Worm (Caenorhabditis elegans): ENCODE results near the gene adm-2.

Gene adm-2

DNA sequence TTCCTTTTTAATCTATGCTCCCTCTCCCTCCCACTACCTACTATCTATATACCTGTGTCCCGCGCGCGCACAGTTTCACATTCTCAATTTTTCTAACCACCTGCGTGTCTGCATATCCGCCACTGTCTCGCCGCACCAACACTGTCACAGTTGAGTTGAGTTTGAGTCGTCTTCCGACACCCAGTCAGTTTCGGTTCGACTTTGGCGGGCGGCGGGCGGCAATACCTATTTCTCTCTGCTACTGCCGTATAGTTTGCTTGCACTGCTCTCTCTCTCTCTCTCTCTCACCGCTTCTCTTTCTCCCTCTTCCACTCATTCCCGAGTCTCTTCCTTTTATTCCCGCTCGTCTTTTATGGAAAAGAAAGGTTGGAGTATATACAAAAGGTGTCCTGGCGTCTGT, 12.3 kb upstream of the adm-2 start:
- peak; percentile 17; the same call in 1 of the 2 replicates for TF ChIP-seq pha-4 (GFP tag; IDR thresholded peaks at IDR 0.05)
- TF ChIP-seq pha-4 (tag; optimal IDR thresholded peaks at IDR 0.05) = no peak
- peak; percentile 42 for TF ChIP-seq set-16 (GFP tag; IDR thresholded peaks at IDR 0.05)
- TF ChIP-seq rbr-2 (tag; optimal IDR thresholded peaks at IDR 0.05) = peak; percentile 10
- no peak for TF ChIP-seq lin-38 (GFP tag; IDR thresholded peaks at IDR 0.05)
- TF ChIP-seq egl-43 (GFP tag; IDR thresholded peaks at IDR 0.05) = no peak
- TF ChIP-seq hlh-30 (tag; optimal IDR thresholded peaks at IDR 0.05; ENCODE audit: insufficient read depth) = peak; percentile 18
- TF ChIP-seq nhr-28 (tag; optimal IDR thresholded peaks at IDR 0.05) = peak; percentile 22
- peak; percentile 7 for TF ChIP-seq mep-1 (tag; optimal IDR thresholded peaks at IDR 0.05)
- TF ChIP-seq dve-1 (tag; optimal IDR thresholded peaks at IDR 0.05; ENCODE audit: insufficient read depth) = peak; percentile 50
- peak; percentile 75 for TF ChIP-seq hlh-11 (tag; optimal IDR thresholded peaks at IDR 0.05)
- TF ChIP-seq egl-27 (tag; optimal IDR thresholded peaks at IDR 0.05) = no peak
- TF ChIP-seq skn-1 (tag; optimal IDR thresholded peaks at IDR 0.05) = no peak
- TF ChIP-seq mxl-3 (GFP tag; optimal IDR thresholded peaks at IDR 0.05) = peak; percentile 16
- peak; percentile 21 for TF ChIP-seq mes-2 (tag; optimal IDR thresholded peaks at IDR 0.05; ENCODE audit: poor library complexity, severe bottlenecking)
- peak; percentile 60 for TF ChIP-seq hmg-1.1 (GFP tag; IDR thresholded peaks at IDR 0.05)
- no peak for TF ChIP-seq spr-3 (GFP tag; optimal IDR thresholded peaks at IDR 0.05)
- peak; percentile 29 for TF ChIP-seq nhr-6 (tag; optimal IDR thresholded peaks at IDR 0.05)
- no peak for TF ChIP-seq snpc-4 (tag; optimal IDR thresholded peaks at IDR 0.05)
- peak; percentile 43; the same call in 1 of the 2 replicates for TF ChIP-seq dmd-6 (GFP tag; IDR thresholded peaks at IDR 0.05)
- TF ChIP-seq unc-62 (GFP tag; optimal IDR thresholded peaks at IDR 0.05 in 1 of 2) = peak in 1 of 2 experiments; percentile 87
- TF ChIP-seq unc-62 (tag; optimal IDR thresholded peaks at IDR 0.05) = no peak
- peak; percentile 24 for TF ChIP-seq nhr-25 (tag; optimal IDR thresholded peaks at IDR 0.05; ENCODE audit: borderline replicate concordance, insufficient read depth)

DNA sequence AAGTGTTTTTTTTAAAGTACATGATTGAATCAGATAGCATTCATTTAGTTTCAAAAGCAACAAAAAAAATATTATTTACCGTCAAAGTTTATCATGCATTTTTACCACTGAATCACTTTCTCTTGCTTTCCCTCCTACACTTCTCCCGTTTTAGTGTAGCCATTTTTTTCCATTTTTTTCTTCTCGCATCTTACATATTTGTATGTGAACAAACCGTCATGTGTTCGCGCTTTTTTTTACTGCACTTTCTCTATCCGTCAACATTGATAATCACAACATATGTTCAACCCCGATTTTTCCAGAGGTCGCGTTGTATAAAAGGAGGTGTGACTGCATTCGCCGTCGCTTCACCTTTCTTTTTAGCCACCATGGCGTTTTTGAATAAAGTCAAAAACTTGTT, 10.9 kb upstream of the adm-2 start, which contains the start of gene gck-4:
TSS of gene gck-4 (plus strand) at position 301 of the 400 bp plus-strand sequence.
- TF ChIP-seq ceh-62 (tag; optimal IDR thresholded peaks at IDR 0.05) (no peak), ZK546.5 (tag; optimal IDR thresholded peaks at IDR 0.05) (no peak), sdz-12 (GFP tag; optimal IDR thresholded peaks at IDR 0.05) (no peak), mdt-29 (GFP tag; IDR thresholded peaks at IDR 0.05) (no peak), T20F7.1 (GFP tag; optimal IDR thresholded peaks at IDR 0.05) (no peak), aha-1 (tag) (peak; percentile 16), ceh-28 (tag; optimal IDR thresholded peaks at IDR 0.05) (no peak), F44E2.7 (GFP tag; IDR thresholded peaks at IDR 0.05) (no peak), ceh-82 (tag; optimal IDR thresholded peaks at IDR 0.05) (no peak), nhr-41 (GFP tag; IDR thresholded peaks at IDR 0.05) (no peak), zfp-3 (GFP tag; conservative IDR thresholded peaks at IDR 0.05) (no peak), nhr-102 (tag; optimal IDR thresholded peaks at IDR 0.05) (no peak), nhr-28 (tag; optimal IDR thresholded peaks at IDR 0.05) (peak; percentile 55), hlh-30 (tag; optimal IDR thresholded peaks at IDR 0.05; ENCODE audit: insufficient read depth) (peak; percentile 5), D1046.2 (GFP tag; IDR thresholded peaks at IDR 0.05) (no peak), jun-1 (tag; optimal IDR thresholded peaks at IDR 0.05) (no peak), Y48G9A.11 (GFP tag; IDR thresholded peaks at IDR 0.05) (no peak), gei-8 (GFP tag; optimal IDR thresholded peaks at IDR 0.05) (no peak), Y75B8A.6 (GFP tag; IDR thresholded peaks at IDR 0.05) (no peak), lim-7 (GFP tag; IDR thresholded peaks at IDR 0.05) (no peak), lin-29 (GFP tag; IDR thresholded peaks at IDR 0.05) (no peak), F37D6.2 (tag; optimal IDR thresholded peaks at IDR 0.05) (no peak), nhr-77 (tag; optimal IDR thresholded peaks at IDR 0.05) (no peak), hmg-1.1 (GFP tag; IDR thresholded peaks at IDR 0.05) (no peak), madf-9 (GFP tag; conservative IDR thresholded peaks at IDR 0.05) (no peak), ztf-11 (tag; optimal IDR thresholded peaks at IDR 0.05) (no peak)
